Worm (Caenorhabditis elegans) whole organism, late embryonic: Measurements from ENCODE around the gene T27A10.6.

Experiments
- F13H6.1 ChIP-seq: sonication (generic microtip); optimal IDR thresholded peaks from 2 replicates; lab custom pipeline; 2016; ENCODE audit warnings: missing genetic modification characterization, missing compliant biosample characterization
- K02D7.2 ChIP-seq: sonication (generic microtip); optimal IDR thresholded peaks from 2 replicates; lab custom pipeline; 2017; ENCODE audit warnings: mild to moderate bottlenecking, missing genetic modification characterization, missing compliant biosample characterization
- T23F11.4 ChIP-seq: fragments of 200-800 bp; sonication (Bioruptor generic); optimal IDR thresholded peaks from 2 replicates; lab custom pipeline; 2018; ENCODE audit warnings: mild to moderate bottlenecking, missing genetic modification characterization, missing compliant biosample characterization
- ahr-1 ChIP-seq: sonication (generic microtip); optimal IDR thresholded peaks from 2 replicates; lab custom pipeline; 2016; ENCODE audit warnings: missing genetic modification characterization, missing compliant biosample characterization
- ama-1 ChIP-seq: fragments of 150-350 bp; optimal IDR thresholded peaks from 2 replicates; lab custom pipeline; 2014
- ceh-14 ChIP-seq: sonication (generic microtip); optimal IDR thresholded peaks from 2 replicates; lab custom pipeline; 2016; ENCODE audit warnings: missing genotype, missing genetic modification characterization, missing compliant biosample characterization
- ceh-18 ChIP-seq: sonication (generic microtip); optimal IDR thresholded peaks from 2 replicates; lab custom pipeline; 2016; ENCODE audit warnings: missing genetic modification characterization, missing compliant biosample characterization
- ceh-2 ChIP-seq: sonication (generic microtip); optimal IDR thresholded peaks from 2 replicates; lab custom pipeline; 2016; ENCODE audit warnings: missing genotype, missing genetic modification characterization, missing compliant biosample characterization
- ceh-22 ChIP-seq: sonication (generic microtip); optimal IDR thresholded peaks from 2 replicates; lab custom pipeline; 2017; ENCODE audit warnings: missing biosample characterization, missing genetic modification characterization
- ceh-24 ChIP-seq: sonication (generic microtip); optimal IDR thresholded peaks from 2 replicates; lab custom pipeline; 2016; ENCODE audit warnings: mild to moderate bottlenecking, missing genetic modification characterization, missing compliant biosample characterization
- ceh-34 ChIP-seq: sonication (generic microtip); optimal IDR thresholded peaks from 2 replicates; lab custom pipeline; 2016; ENCODE audit warnings: mild to moderate bottlenecking, missing genetic modification characterization, missing compliant biosample characterization
- ceh-9 ChIP-seq: sonication (generic microtip); optimal IDR thresholded peaks from 2 replicates; lab custom pipeline; 2016; ENCODE audit warnings: mild to moderate bottlenecking, missing genetic modification characterization, inconsistent platforms, missing compliant biosample characterization
- elt-2 ChIP-seq: sonication (generic microtip); optimal IDR thresholded peaks from 2 replicates; lab custom pipeline; 2016; ENCODE audit warnings: missing genetic modification reagents, missing genetic modification characterization, missing compliant biosample characterization
- elt-4 ChIP-seq: sonication (generic microtip); optimal IDR thresholded peaks from 2 replicates; lab custom pipeline; 2016; ENCODE audit warnings: missing genetic modification characterization, missing compliant biosample characterization
- ets-4 ChIP-seq: sonication (generic microtip); optimal IDR thresholded peaks from 2 replicates; lab custom pipeline; 2016; ENCODE audit warnings: missing genetic modification characterization, missing compliant biosample characterization
- fax-1 ChIP-seq: sonication (generic microtip); optimal IDR thresholded peaks from 2 replicates; lab custom pipeline; 2016; ENCODE audit warnings: missing genotype, missing genetic modification characterization, missing compliant biosample characterization
- fkh-10 ChIP-seq: fragments of 150-350 bp; optimal IDR thresholded peaks from 2 replicates; lab custom pipeline; 2014; ENCODE audit warnings: missing biosample characterization, missing genetic modification reagents, missing genetic modification characterization
- fkh-6 ChIP-seq: sonication (generic microtip); optimal IDR thresholded peaks from 2 replicates; lab custom pipeline; 2016; ENCODE audit warnings: missing genetic modification characterization, missing compliant biosample characterization
- hlh-15 ChIP-seq: sonication (generic microtip); optimal IDR thresholded peaks from 2 replicates; lab custom pipeline; 2016; ENCODE audit warnings: missing genetic modification characterization, missing compliant biosample characterization
- hlh-6 ChIP-seq: sonication (generic microtip); optimal IDR thresholded peaks from 2 replicates; lab custom pipeline; 2016; ENCODE audit warnings: missing genotype, missing genetic modification characterization, missing compliant biosample characterization
- lim-6 ChIP-seq: sonication (generic microtip); optimal IDR thresholded peaks from 2 replicates; lab custom pipeline; 2016; ENCODE audit warnings: missing genetic modification characterization, missing compliant biosample characterization
- madf-2 ChIP-seq: sonication (generic microtip); optimal IDR thresholded peaks from 2 replicates; lab custom pipeline; 2017; ENCODE audit warnings: missing genetic modification characterization, missing compliant biosample characterization
- nfya-1 ChIP-seq: sonication (generic microtip); optimal IDR thresholded peaks from 2 replicates; lab custom pipeline; 2017; ENCODE audit warnings: missing genetic modification characterization, mild to moderate bottlenecking, missing compliant biosample characterization, antibody characterized with exemption, moderate library complexity
- npax-4 ChIP-seq: sonication (generic microtip); optimal IDR thresholded peaks from 2 replicates; lab custom pipeline; 2016; ENCODE audit warnings: missing genetic modification characterization, missing compliant biosample characterization
- pag-3 ChIP-seq: sonication (generic microtip); optimal IDR thresholded peaks from 2 replicates; lab custom pipeline; 2016; ENCODE audit warnings: missing compliant biosample characterization, missing genetic modification characterization, borderline replicate concordance
- pax-1 ChIP-seq: fragments of 150-350 bp; optimal IDR thresholded peaks from 2 replicates; lab custom pipeline; 2014; ENCODE audit warnings: missing biosample characterization, missing genetic modification characterization
- pha-2 ChIP-seq: sonication (generic microtip); optimal IDR thresholded peaks from 2 replicates; lab custom pipeline; 2017; ENCODE audit warnings: mild to moderate bottlenecking, missing genetic modification characterization, missing compliant biosample characterization
- pqm-1 ChIP-seq: sonication (generic microtip); optimal IDR thresholded peaks from 2 replicates; lab custom pipeline; 2016; ENCODE audit warnings: missing genetic modification characterization, missing compliant biosample characterization
- ref-2 ChIP-seq: sonication (generic microtip); optimal IDR thresholded peaks from 2 replicates; lab custom pipeline; 2016; ENCODE audit warnings: missing genetic modification characterization, missing compliant biosample characterization
- rnt-1 ChIP-seq: sonication (generic microtip); optimal IDR thresholded peaks from 2 replicates; lab custom pipeline; 2016; ENCODE audit warnings: missing genetic modification characterization, missing compliant biosample characterization
- sox-2 ChIP-seq: fragments of 200-800 bp; sonication (Bioruptor generic); IDR thresholded peaks from 2 replicates; pipeline ENCODE4 v1.3.6; 2022; ENCODE audit warnings: missing genetic modification reagents, missing genetic modification characterization, missing compliant biosample characterization
- sox-4 ChIP-seq: sonication (generic microtip); optimal IDR thresholded peaks from 2 replicates; lab custom pipeline; 2017; ENCODE audit warnings: mild to moderate bottlenecking, missing genetic modification characterization, inconsistent platforms, missing compliant biosample characterization
- syd-9 ChIP-seq: sonication (generic microtip); optimal IDR thresholded peaks from 2 replicates; lab custom pipeline; 2016; ENCODE audit warnings: mild to moderate bottlenecking, missing genetic modification characterization, moderate library complexity, missing compliant biosample characterization
- ttx-3 ChIP-seq: sonication (generic microtip); optimal IDR thresholded peaks from 2 replicates; lab custom pipeline; 2016; ENCODE audit warnings: missing genetic modification reagents, missing genetic modification characterization, missing compliant biosample characterization
- unc-42 ChIP-seq: sonication (generic microtip); optimal IDR thresholded peaks from 2 replicates; lab custom pipeline; 2016; ENCODE audit warnings: missing genotype, missing genetic modification characterization, missing compliant biosample characterization
- unc-55 ChIP-seq: sonication (generic microtip); optimal IDR thresholded peaks from 2 replicates; lab custom pipeline; 2017; ENCODE audit warnings: missing biosample characterization, missing genetic modification reagents, missing genetic modification characterization
- unc-86 ChIP-seq: sonication (generic microtip); optimal IDR thresholded peaks from 2 replicates; lab custom pipeline; 2016; ENCODE audit warnings: missing genetic modification characterization, missing compliant biosample characterization

The T27A10.6 gene

ce11 chrX:3590510-3590909 lies 5.6 kb downstream of the T27A10.6 start:
- TF ChIP-seq fax-1 (no peak), ama-1 (lab: Kevin White, UChicago) (no peak)

ce11 chrX:3585625-3586024 lies 10.5 kb downstream of the T27A10.6 start, which contains the start of gene T27A10.2:
T27A10.2 (plus strand) TSS chrX:3585957.
- TF ChIP-seq lim-6 = no peak
- peak; percentile 8 for TF ChIP-seq unc-42 (tag; lab: Kevin White, UChicago)
- no peak for TF ChIP-seq fax-1
- no peak for TF ChIP-seq ceh-2 (tag; lab: Kevin White, UChicago)
- TF ChIP-seq, all 69 proteins: peak for 1

ce11 chrX:3584481-3584880 lies 11.7 kb downstream of the T27A10.6 start:
- no peak for TF ChIP-seq fkh-10 (GFP tag; lab: Kevin White, UChicago)
- TF ChIP-seq unc-42 (tag; lab: Kevin White, UChicago) = peak; percentile 63
- no peak for TF ChIP-seq hlh-15
- TF ChIP-seq, all 69 proteins: peak for 1

- TF ChIP-seq ceh-9 (tag; lab: Kevin White, UChicago) (no peak), K02D7.2 (tag; lab: Kevin White, UChicago) (no peak), npax-4 (tag; lab: Kevin White, UChicago) (no peak), pqm-1 (tag; lab: Kevin White, UChicago) (no peak), syd-9 (tag; lab: Kevin White, UChicago) (no peak), ceh-2 (tag; lab: Kevin White, UChicago) (no peak), elt-4 (tag; lab: Kevin White, UChicago) (no peak), ref-2 (tag; lab: Kevin White, UChicago) (no peak), sox-4 (tag; lab: Kevin White, UChicago) (no peak), pha-2 (no peak)
Measured at ce11 chrX:3583436-3583835, 12.7 kb downstream of the T27A10.6 start.

ce11 chrX:3581813-3582212 lies 14.3 kb downstream of the T27A10.6 start:
- no peak for TF ChIP-seq elt-2 (tag; lab: Kevin White, UChicago)
- no peak for TF ChIP-seq ceh-34
- no peak for TF ChIP-seq madf-2 (tag; lab: Kevin White, UChicago)
- TF ChIP-seq ahr-1 (tag; lab: Kevin White, UChicago) = no peak
- TF ChIP-seq unc-86 (tag; lab: Kevin White, UChicago) = no peak
- no peak for TF ChIP-seq ceh-14 (tag; lab: Kevin White, UChicago)
- no peak for TF ChIP-seq ama-1 (lab: Kevin White, UChicago)
- TF ChIP-seq fkh-6 (tag; lab: Kevin White, UChicago) = no peak
- no peak for TF ChIP-seq K02D7.2 (tag; lab: Kevin White, UChicago)
- no peak for TF ChIP-seq pha-2
- no peak for TF ChIP-seq sox-2
- TF ChIP-seq pax-1 (tag; lab: Kevin White, UChicago) = no peak
- no peak for TF ChIP-seq F13H6.1
- no peak for TF ChIP-seq ttx-3
- TF ChIP-seq T23F11.4 = no peak
- TF ChIP-seq nfya-1 (tag; lab: Kevin White, UChicago) = no peak
- TF ChIP-seq rnt-1 (tag; lab: Kevin White, UChicago) = no peak
- TF ChIP-seq ets-4 = no peak
- TF ChIP-seq ceh-24 (tag; lab: Kevin White, UChicago) = no peak
- no peak for TF ChIP-seq ceh-18 (tag; lab: Kevin White, UChicago)

ce11 chrX:3576239-3576638 lies 19.9 kb downstream of the T27A10.6 start, which contains the start of gene ckc-1:
ckc-1 (plus strand) TSS chrX:3576606.
- TF ChIP-seq pqm-1 (tag; lab: Kevin White, UChicago) (peak; percentile 37), hlh-6 (tag; lab: Kevin White, UChicago) (no peak), elt-2 (tag; lab: Kevin White, UChicago) (peak; percentile 97), unc-55 (GFP tag; lab: Kevin White, UChicago) (no peak), ceh-22 (tag; lab: Kevin White, UChicago) (no peak), pag-3 (tag; lab: Kevin White, UChicago) (no peak)
